Worm (Caenorhabditis elegans) whole organism, young adult: ENCODE results near the gene rhr-1.

Experiments used
- B0336.3 ChIP-seq: fragments of 200-800 bp; sonication (Bioruptor generic); IDR thresholded peaks from 2 replicates; pipeline ENCODE4 v1.3.6; 2022; ENCODE audit warnings: missing genetic modification characterization, missing compliant biosample characterization
- F22D6.2 ChIP-seq: sonication (generic microtip); optimal IDR thresholded peaks from 2 replicates; lab custom pipeline; 2016; ENCODE audit warnings: mild to moderate bottlenecking, missing genetic modification characterization, missing compliant biosample characterization
- F23B12.7 ChIP-seq: sonication (generic microtip); optimal IDR thresholded peaks from 2 replicates; lab custom pipeline; 2017; ENCODE audit warnings: missing genetic modification characterization, mild to moderate bottlenecking, missing compliant biosample characterization, antibody characterized with exemption, moderate library complexity; ENCODE audit not compliant: insufficient read depth
- F52B5.7 ChIP-seq: sonication (generic microtip); optimal IDR thresholded peaks from 2 replicates; lab custom pipeline; 2016; ENCODE audit warnings: mild to moderate bottlenecking, missing genetic modification characterization, missing compliant biosample characterization
- F57C9.4 ChIP-seq: sonication (generic microtip); optimal IDR thresholded peaks from 2 replicates; lab custom pipeline; 2017; ENCODE audit warnings: mild to moderate bottlenecking, missing genetic modification characterization, missing compliant biosample characterization
- T07F8.4 ChIP-seq: sonication (generic microtip); optimal IDR thresholded peaks from 2 replicates; lab custom pipeline; 2016; ENCODE audit warnings: mild to moderate bottlenecking, missing genetic modification characterization, moderate library complexity, missing compliant biosample characterization
- Y53F4B.3 ChIP-seq: fragments of 200-800 bp; sonication (Bioruptor generic); IDR thresholded peaks from 2 replicates; pipeline ENCODE4 v1.3.6; 2022; ENCODE audit warnings: missing genetic modification reagents, missing genetic modification characterization, missing compliant biosample characterization
- Y53G8AR.9 ChIP-seq: fragments of 200-800 bp; sonication (Bioruptor generic); conservative IDR thresholded peaks from 2 replicates; pipeline ENCODE4 v1.3.6; 2022; ENCODE audit warnings: missing genetic modification reagents, missing genetic modification characterization, missing compliant biosample characterization
- Y67H2A.10 ChIP-seq: fragments of 200-800 bp; sonication (Bioruptor generic); conservative IDR thresholded peaks from 2 replicates; pipeline ENCODE4 v1.3.6; 2022; ENCODE audit warnings: missing genetic modification reagents, missing genetic modification characterization, missing compliant biosample characterization
- Y79H2A.3 ChIP-seq: fragments of 200-800 bp; sonication (Bioruptor generic); conservative IDR thresholded peaks from 2 replicates; pipeline ENCODE4 v1.3.6; 2022; ENCODE audit warnings: missing genetic modification reagents, missing genetic modification characterization, missing compliant biosample characterization
- akir-1 ChIP-seq: fragments of 200-800 bp; sonication (Bioruptor generic); optimal IDR thresholded peaks from 2 replicates; lab custom pipeline; 2018; ENCODE audit warnings: mild to moderate bottlenecking, missing genetic modification characterization, moderate library complexity, missing compliant biosample characterization
- aptf-2 ChIP-seq: fragments of 200-800 bp; sonication (Bioruptor generic); conservative IDR thresholded peaks from 2 replicates; pipeline ENCODE4 v1.3.6; 2022; ENCODE audit warnings: missing genetic modification reagents, missing genetic modification characterization, missing compliant biosample characterization
- atf-7 ChIP-seq: sonication (generic microtip); optimal IDR thresholded peaks from 2 replicates; lab custom pipeline; 2017; ENCODE audit warnings: mild to moderate bottlenecking, missing genetic modification characterization, missing compliant biosample characterization
- attf-6 ChIP-seq: fragments of 200-800 bp; sonication (Bioruptor generic); IDR thresholded peaks from 2 replicates; pipeline ENCODE4 v1.3.6; 2022; ENCODE audit warnings: missing genetic modification reagents, missing genetic modification characterization, missing compliant biosample characterization
- bed-1 ChIP-seq: fragments of 200-800 bp; sonication (Bioruptor generic); IDR thresholded peaks from 2 replicates; pipeline ENCODE4 v1.3.6; 2022; ENCODE audit warnings: missing genetic modification reagents, missing genetic modification characterization, missing compliant biosample characterization
- ceh-40 ChIP-seq: fragments of 200-800 bp; sonication (Bioruptor generic); IDR thresholded peaks from 2 replicates; pipeline ENCODE4 v1.3.6; 2022; ENCODE audit warnings: missing genetic modification characterization, missing compliant biosample characterization
- ceh-58 ChIP-seq: fragments of 200-800 bp; sonication (Bioruptor generic); IDR thresholded peaks from 2 replicates; pipeline ENCODE4 v1.3.6; 2022; ENCODE audit warnings: missing genetic modification characterization, missing compliant biosample characterization
- die-1 ChIP-seq: sonication (generic microtip); optimal IDR thresholded peaks from 2 replicates; lab custom pipeline; 2016; ENCODE audit warnings: missing genotype, mild to moderate bottlenecking, missing genetic modification characterization, missing compliant biosample characterization
- dpff-1 ChIP-seq: sonication (generic microtip); optimal IDR thresholded peaks from 2 replicates; lab custom pipeline; 2017; ENCODE audit warnings: mild to moderate bottlenecking, missing genetic modification characterization, missing compliant biosample characterization
- dpl-1 ChIP-seq: fragments of 150-350 bp; optimal IDR thresholded peaks from 2 replicates; lab custom pipeline; 2014; ENCODE audit warnings: missing biosample characterization, missing genetic modification reagents, missing genetic modification characterization
- egl-18 ChIP-seq: fragments of 200-800 bp; sonication (Bioruptor generic); IDR thresholded peaks from 2 replicates; pipeline ENCODE4 v1.3.6; 2022; ENCODE audit warnings: missing genetic modification reagents, missing genetic modification characterization, missing compliant biosample characterization
- ets-4 ChIP-seq: fragments of 200-800 bp; sonication (Bioruptor generic); optimal IDR thresholded peaks from 2 replicates; lab custom pipeline; 2018; ENCODE audit warnings: mild to moderate bottlenecking, missing genetic modification characterization, missing compliant biosample characterization
- hrde-1 ChIP-seq: sonication (generic microtip); optimal IDR thresholded peaks from 2 replicates; lab custom pipeline; 2016; ENCODE audit warnings: missing genetic modification characterization, mild to moderate bottlenecking, missing compliant biosample characterization, moderate library complexity, missing genotype, missing genetic modification reagents, borderline replicate concordance
- hsf-1 ChIP-seq: fragments of 200-800 bp; sonication (Bioruptor generic); IDR thresholded peaks from 2 replicates; pipeline ENCODE4 v1.3.6; 2022; ENCODE audit warnings: missing genetic modification reagents, missing genetic modification characterization, missing compliant biosample characterization
- let-607 ChIP-seq, 2 experiments: fragments of 200-800 bp in 1 of 2; sonication (Bioruptor generic) in 1 of 2; sonication (generic microtip) in 1 of 2; optimal IDR thresholded peaks; 2 replicates each; lab custom pipeline; 2016 to 2018; ENCODE audit warnings: mild to moderate bottlenecking in 2 of 2, missing compliant biosample characterization in 2 of 2, missing genetic modification characterization in 2 of 2, moderate library complexity in 2 of 2, missing genotype in 1 of 2
- madf-3 ChIP-seq: fragments of 200-800 bp; sonication (Bioruptor generic); IDR thresholded peaks from 2 replicates; pipeline ENCODE4 v1.3.6; 2022; ENCODE audit warnings: missing genetic modification reagents, missing genetic modification characterization, missing compliant biosample characterization
- madf-6 ChIP-seq: fragments of 200-800 bp; sonication (Bioruptor generic); IDR thresholded peaks from 2 replicates; pipeline ENCODE4 v1.3.6; 2022; ENCODE audit warnings: missing genetic modification reagents, missing genetic modification characterization, missing compliant biosample characterization
- madf-8 ChIP-seq: fragments of 200-800 bp; sonication (Bioruptor generic); conservative IDR thresholded peaks from 2 replicates; pipeline ENCODE4 v1.3.6; 2022; ENCODE audit warnings: missing genetic modification reagents, missing genetic modification characterization, missing compliant biosample characterization
- mel-28 ChIP-seq: sonication (generic microtip); optimal IDR thresholded peaks from 2 replicates; lab custom pipeline; 2016; ENCODE audit warnings: borderline replicate concordance, mild to moderate bottlenecking, missing genetic modification characterization, missing compliant biosample characterization
- mes-4 ChIP-seq: sonication (generic microtip); optimal IDR thresholded peaks from 2 replicates; lab custom pipeline; 2016; ENCODE audit warnings: missing genotype, missing genetic modification characterization, missing compliant biosample characterization
- pha-4 ChIP-seq: fragments of 150-350 bp; sonication (generic microtip); optimal IDR thresholded peaks from 2 replicates; lab custom pipeline; 2014; ENCODE audit warnings: missing biosample characterization, missing genetic modification reagents, missing genetic modification characterization
- snpc-1.1 ChIP-seq: sonication (generic microtip); optimal IDR thresholded peaks from 2 replicates; lab custom pipeline; 2017; ENCODE audit warnings: missing genetic modification characterization, mild to moderate bottlenecking, missing compliant biosample characterization, antibody characterized with exemption, moderate library complexity, missing genotype, missing genetic modification reagents; ENCODE audit not compliant: insufficient read depth
- snpc-3.4 ChIP-seq: sonication (generic microtip); optimal IDR thresholded peaks from 2 replicates; lab custom pipeline; 2017; ENCODE audit warnings: missing genetic modification characterization, mild to moderate bottlenecking, missing compliant biosample characterization, antibody characterized with exemption, moderate library complexity, missing genotype, missing genetic modification reagents
- tbx-9 ChIP-seq: sonication (generic microtip); optimal IDR thresholded peaks from 2 replicates; lab custom pipeline; 2016; ENCODE audit warnings: borderline replicate concordance, missing genetic modification characterization, inconsistent platforms, missing compliant biosample characterization
- unc-62 ChIP-seq: fragments of 150-350 bp; optimal IDR thresholded peaks from 2 replicates; lab custom pipeline; 2014; ENCODE audit warnings: missing biosample characterization, missing genetic modification reagents, missing genetic modification characterization
- ztf-3 ChIP-seq: fragments of 200-800 bp; sonication (Bioruptor generic); optimal IDR thresholded peaks from 2 replicates; lab custom pipeline; 2018; ENCODE audit warnings: mild to moderate bottlenecking, missing genetic modification characterization, missing compliant biosample characterization

The rhr-1 gene

ce11 chrV:5444037-5444436 is 16.1 kb downstream of the rhr-1 start:
- TF ChIP-seq atf-7 (tag; lab: Kevin White, UChicago), result no peak
- no peak for TF ChIP-seq attf-6
- TF ChIP-seq pha-4 (tag; lab: Kevin White, UChicago), result no peak
- no peak for TF ChIP-seq madf-3 (GFP tag; lab: Robert Waterston, UW)
- no peak for TF ChIP-seq hsf-1 (GFP tag; lab: Robert Waterston, UW)
- no peak for TF ChIP-seq ets-4
- TF ChIP-seq F23B12.7 (tag; lab: Kevin White, UChicago), result no peak
- TF ChIP-seq ztf-3 (GFP tag; lab: Kevin White, UChicago), result no peak
- TF ChIP-seq dpff-1, result no peak
- no peak for TF ChIP-seq Y53F4B.3 (GFP tag; lab: Robert Waterston, UW)
- no peak for TF ChIP-seq T07F8.4 (tag; lab: Kevin White, UChicago)
- TF ChIP-seq F22D6.2 (tag; lab: Kevin White, UChicago), result no peak
- TF ChIP-seq F57C9.4, result no peak
- TF ChIP-seq, all 124 proteins: peak for 0

DNA sequence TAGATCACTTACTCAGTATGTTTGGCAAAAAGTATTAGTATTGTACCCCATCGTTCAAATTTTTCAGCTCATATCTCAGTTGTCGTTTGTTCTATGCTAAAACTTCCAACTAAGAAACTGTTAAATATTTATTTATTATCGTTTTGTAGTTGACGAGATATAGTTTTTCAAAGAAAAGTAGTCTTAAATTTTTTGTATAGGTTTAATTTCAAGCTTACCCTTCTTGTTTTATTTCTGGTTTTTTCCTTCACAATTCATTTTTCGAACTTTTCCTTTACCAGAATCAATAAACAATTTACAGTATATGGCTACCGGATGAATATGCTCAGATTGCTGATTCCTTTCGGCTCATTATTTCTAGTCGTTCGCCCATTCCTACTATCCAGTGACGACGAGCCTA is 17.9 kb downstream of the rhr-1 start, which contains the start of gene F08F3.1:
F08F3.1 (plus strand) TSS at position 301 of the 400 bp plus-strand sequence.
- TF ChIP-seq mel-28 (tag; lab: Kevin White, UChicago) (no peak), tbx-9 (no peak), F52B5.7 (tag; lab: Kevin White, UChicago) (no peak), egl-18 (GFP tag; lab: Robert Waterston, UW) (no peak), unc-62 (GFP tag; lab: Kevin White, UChicago) (no peak), Y67H2A.10 (no peak), aptf-2 (no peak), ceh-40 (GFP tag; lab: Robert Waterston, UW) (no peak), F23B12.7 (tag; lab: Kevin White, UChicago) (no peak), ceh-58 (no peak), Y53G8AR.9 (GFP tag; lab: Robert Waterston, UW) (no peak), F57C9.4 (no peak), bed-1 (GFP tag; lab: Robert Waterston, UW) (no peak), ets-4 (no peak), hrde-1 (tag; lab: Kevin White, UChicago) (no peak), akir-1 (GFP tag; lab: Kevin White, UChicago) (no peak), B0336.3 (GFP tag; lab: Robert Waterston, UW) (no peak), madf-8 (GFP tag; lab: Robert Waterston, UW) (no peak), die-1 (tag; lab: Kevin White, UChicago) (no peak)

- TF ChIP-seq Y79H2A.3 (GFP tag; lab: Robert Waterston, UW) (no peak), let-607 (tag; optimal IDR thresholded peaks at IDR 0.05; lab: Kevin White, UChicago) (no peak), atf-7 (tag; lab: Kevin White, UChicago) (no peak), snpc-1.1 (tag; lab: Kevin White, UChicago) (no peak), snpc-3.4 (no peak), dpl-1 (GFP tag; lab: Kevin White, UChicago) (no peak)
These were observed 19.1 kb downstream of the rhr-1 start for ce11 chrV:5447057-5447456.

ce11 chrV:5450742-5451141 is 22.8 kb downstream of the rhr-1 start:
- TF ChIP-seq madf-6 (GFP tag; lab: Robert Waterston, UW) (no peak), mes-4 (tag; lab: Kevin White, UChicago) (no peak), B0336.3 (GFP tag; lab: Robert Waterston, UW) (no peak)
